Worm (Caenorhabditis elegans): ENCODE results near the gene cox-6C.

ce11 chrIV:147819-148218, 21.3 kb downstream of the cox-6C start, which contains the start of gene col-99:
- TF ChIP-seq ceh-6 (GFP tag; optimal IDR thresholded peaks at IDR 0.05) (no peak), sdc-2 (tag; optimal IDR thresholded peaks at IDR 0.05) (no peak), ceh-22 (tag; optimal IDR thresholded peaks at IDR 0.05) (no peak), pha-4 (tag; optimal IDR thresholded peaks at IDR 0.05) (no peak), K09A11.1 (tag; optimal IDR thresholded peaks at IDR 0.05; ENCODE audit: insufficient read depth) (no peak), hlh-30 (tag; optimal IDR thresholded peaks at IDR 0.05; ENCODE audit: insufficient read depth) (no peak)
